Fruit fly (Drosophila melanogaster) whole organism, prepupa: ENCODE measurements around the gene Obp99d.

Experiments
- Blimp-1 ChIP-seq: fragments of 200-800 bp; sonication (Bioruptor generic); optimal IDR thresholded peaks from 3 replicates; lab custom pipeline; 2017; ENCODE audit warnings: missing biosample characterization, missing genetic modification characterization, mild to moderate bottlenecking, moderate library complexity, missing genetic modification reagents
- CG11294 ChIP-seq: fragments of 200-800 bp; sonication (Bioruptor generic); IDR thresholded peaks from 2 replicates; pipeline ENCODE4 v1.3.6; 2022; ENCODE audit warnings: missing biosample characterization, missing genetic modification characterization
- CG11762 ChIP-seq: fragments of 200-800 bp; sonication (Bioruptor generic); optimal IDR thresholded peaks from 3 replicates; lab custom pipeline; 2016; ENCODE audit warnings: missing biosample characterization, missing genetic modification characterization; ENCODE audit not compliant: insufficient read depth
- CG34406 ChIP-seq: fragments of 200-800 bp; sonication (Bioruptor generic); optimal IDR thresholded peaks from 3 replicates; lab custom pipeline; 2016; ENCODE audit warnings: missing biosample characterization, missing genetic modification characterization
- CG3919 ChIP-seq: fragments of 200-800 bp; sonication (Bioruptor generic); optimal IDR thresholded peaks from 3 replicates; lab custom pipeline; 2016; ENCODE audit warnings: missing biosample characterization, missing genetic modification characterization
- CG6163 ChIP-seq: fragments of 200-800 bp; sonication (Bioruptor generic); IDR thresholded peaks from 3 replicates; pipeline ENCODE4 v1.3.6; 2022; ENCODE audit warnings: missing biosample characterization, missing genetic modification characterization
- CG6792 ChIP-seq: fragments of 200-800 bp; sonication (Bioruptor generic); optimal IDR thresholded peaks from 3 replicates; lab custom pipeline; 2016; ENCODE audit warnings: missing biosample characterization, missing genetic modification characterization
- CG6808 ChIP-seq: fragments of 200-800 bp; sonication (Bioruptor generic); optimal IDR thresholded peaks from 3 replicates; lab custom pipeline; 2017; ENCODE audit warnings: missing biosample characterization, missing genetic modification characterization, mild to moderate bottlenecking, moderate library complexity, missing genetic modification reagents
- CG8632 ChIP-seq: fragments of 200-800 bp; sonication (Bioruptor generic); optimal IDR thresholded peaks from 3 replicates; lab custom pipeline; 2016; ENCODE audit warnings: missing biosample characterization, missing genetic modification characterization
- Hr39 ChIP-seq: fragments of 200-800 bp; sonication (Bioruptor generic); optimal IDR thresholded peaks from 2 replicates; lab custom pipeline; 2016; ENCODE audit warnings: missing biosample characterization, missing genetic modification characterization
- Lpt ChIP-seq: fragments of 200-800 bp; sonication (Bioruptor generic); optimal IDR thresholded peaks from 3 replicates; lab custom pipeline; 2016; ENCODE audit warnings: missing biosample characterization, missing genetic modification characterization
- Met ChIP-seq: fragments of 200-800 bp; sonication (Bioruptor generic); optimal IDR thresholded peaks from 3 replicates; lab custom pipeline; 2016; ENCODE audit warnings: missing biosample characterization, missing genetic modification characterization
- OdsH ChIP-seq: fragments of 200-800 bp; sonication (Bioruptor generic); optimal IDR thresholded peaks from 3 replicates; lab custom pipeline; 2016; ENCODE audit warnings: missing biosample characterization, missing genetic modification characterization
- Smox ChIP-seq: fragments of 200-800 bp; sonication (Bioruptor generic); optimal IDR thresholded peaks from 3 replicates; lab custom pipeline; 2016; ENCODE audit warnings: missing biosample characterization, missing genetic modification characterization
- Sox102F ChIP-seq: fragments of 200-800 bp; sonication (Bioruptor generic); optimal IDR thresholded peaks from 2 replicates; lab custom pipeline; 2016; ENCODE audit warnings: missing biosample characterization, mild to moderate bottlenecking, missing genetic modification characterization
- Sox14 ChIP-seq: fragments of 200-800 bp; sonication (Bioruptor generic); optimal IDR thresholded peaks from 3 replicates; lab custom pipeline; 2016; ENCODE audit warnings: missing biosample characterization, missing genetic modification characterization
- Sox15 ChIP-seq: fragments of 200-800 bp; sonication (Bioruptor generic); optimal IDR thresholded peaks from 3 replicates; lab custom pipeline; 2016; ENCODE audit warnings: missing biosample characterization, missing genetic modification characterization
- cyc ChIP-seq: fragments of 200-800 bp; sonication (Bioruptor generic); optimal IDR thresholded peaks from 3 replicates; lab custom pipeline; 2016; ENCODE audit warnings: missing biosample characterization, missing genetic modification characterization
- dac ChIP-seq: fragments of 200-800 bp; sonication (Bioruptor generic); optimal IDR thresholded peaks from 2 replicates; lab custom pipeline; 2017; ENCODE audit warnings: missing biosample characterization, mild to moderate bottlenecking, missing genetic modification characterization
- dsx ChIP-seq: fragments of 200-800 bp; optimal IDR thresholded peaks from 3 replicates; lab custom pipeline; 2019; ENCODE audit warnings: missing biosample characterization, mild to moderate bottlenecking, missing genetic modification characterization, moderate library complexity; ENCODE audit not compliant: poor library complexity, severe bottlenecking
- eg ChIP-seq: fragments of 200-800 bp; sonication (Bioruptor generic); IDR thresholded peaks from 3 replicates; pipeline ENCODE4 v1.3.6; 2022; ENCODE audit warnings: missing biosample characterization, missing genetic modification characterization
- esn ChIP-seq: fragments of 200-800 bp; sonication (Bioruptor generic); optimal IDR thresholded peaks from 2 replicates; lab custom pipeline; 2016; ENCODE audit warnings: missing biosample characterization, mild to moderate bottlenecking, missing genetic modification characterization, moderate library complexity
- fd59A ChIP-seq: fragments of 200-800 bp; sonication (Bioruptor generic); optimal IDR thresholded peaks from 2 replicates; lab custom pipeline; 2017; ENCODE audit warnings: missing biosample characterization, mild to moderate bottlenecking, missing genetic modification characterization, missing genetic modification reagents
- fd85E ChIP-seq: fragments of 200-800 bp; sonication (Bioruptor generic); optimal IDR thresholded peaks from 3 replicates; lab custom pipeline; 2016; ENCODE audit warnings: missing biosample characterization, missing genetic modification characterization
- lz ChIP-seq: fragments of 200-800 bp; sonication (Bioruptor generic); optimal IDR thresholded peaks from 3 replicates; lab custom pipeline; 2016; ENCODE audit warnings: missing biosample characterization, missing genetic modification characterization
- pdm3 ChIP-seq: fragments of 200-800 bp; sonication (Bioruptor generic); optimal IDR thresholded peaks from 3 replicates; lab custom pipeline; 2016; ENCODE audit warnings: missing biosample characterization, missing genetic modification characterization
- spab ChIP-seq: fragments of 200-800 bp; sonication (Bioruptor generic); optimal IDR thresholded peaks from 2 replicates; lab custom pipeline; 2017; ENCODE audit warnings: missing biosample characterization, mild to moderate bottlenecking, missing genetic modification characterization, missing genetic modification reagents
- ss ChIP-seq, 2 experiments: fragments of 200-800 bp; sonication (Bioruptor generic); optimal IDR thresholded peaks; 2 replicates in 1 of 2; 3 replicates in 1 of 2; lab custom pipeline; 2017 to 2018; ENCODE audit warnings: mild to moderate bottlenecking in 2 of 2, missing biosample characterization in 2 of 2, missing genetic modification characterization in 2 of 2, moderate library complexity in 1 of 2

The Obp99d gene

dm6 chr3R:29690539-29690852, 23.8 kb upstream of the Obp99d start (continued):
- no peak for TF ChIP-seq Lpt (GFP tag; lab: Kevin White, UChicago)
- TF ChIP-seq esn (GFP tag; lab: Kevin White, UChicago), result peak; percentile 48
- peak; percentile 16 for TF ChIP-seq Sox15 (GFP tag; lab: Kevin White, UChicago)
- no peak for TF ChIP-seq CG6792 (GFP tag; lab: Kevin White, UChicago)
- TF ChIP-seq fd85E (GFP tag; lab: Kevin White, UChicago), result no peak
- TF ChIP-seq cyc, result peak; percentile 30
- peak; percentile 31 for TF ChIP-seq lz

dm6 chr3R:29690960-29691527, 23.3 kb upstream of the Obp99d start:
- TF ChIP-seq Hr39 (GFP tag; lab: Kevin White, UChicago) (no peak), dsx (GFP tag; lab: Kevin White, UChicago) (peak; percentile 100), CG6163 (GFP tag; lab: Robert Waterston, UW) (0 out of 3 replicates have a peak, but pooled peaks have one; percentile 5), eg (GFP tag; lab: Robert Waterston, UW) (0 out of 3 replicates have a peak, but pooled peaks have one; percentile 19), spab (GFP tag; lab: Kevin White, UChicago) (no peak), Lpt (GFP tag; lab: Kevin White, UChicago) (no peak)

- TF ChIP-seq CG8632, result no peak
- TF ChIP-seq dsx (GFP tag; lab: Kevin White, UChicago), result peak; percentile 43
- TF ChIP-seq eg (GFP tag; lab: Robert Waterston, UW), result 0 out of 3 replicates have a peak, but pooled peaks have one; percentile 20
- TF ChIP-seq Sox14 (GFP tag; lab: Kevin White, UChicago), result peak; percentile 29
- TF ChIP-seq Smox (GFP tag; lab: Kevin White, UChicago), result no peak
Observed at dm6 chr3R:29692009-29692641, 22.2 kb upstream of the Obp99d start, which contains the start of gene dmrt99B. Gene dmrt99B, plus strand, starts transcription at chr3R:29692591.

- TF ChIP-seq OdsH, result no peak
- no peak for TF ChIP-seq lz
- no peak for TF ChIP-seq dsx (GFP tag; lab: Kevin White, UChicago)
- no peak for TF ChIP-seq fd59A
- TF ChIP-seq, all 60 proteins: peak for 0
Observed at dm6 chr3R:29695744-29696143, 18.6 kb upstream of the Obp99d start.

dm6 chr3R:29696359-29696758, 17.9 kb upstream of the Obp99d start:
- TF ChIP-seq ss (GFP tag; optimal IDR thresholded peaks at IDR 0.05; lab: Kevin White, UChicago) (no peak), Met (GFP tag; lab: Kevin White, UChicago) (no peak), Hr39 (GFP tag; lab: Kevin White, UChicago) (peak; percentile 8), pdm3 (GFP tag; lab: Kevin White, UChicago) (no peak)

dm6 chr3R:29697841-29698240, 16.5 kb upstream of the Obp99d start:
- no peak for TF ChIP-seq Blimp-1
- no peak for TF ChIP-seq Lpt (GFP tag; lab: Kevin White, UChicago)
- no peak for TF ChIP-seq Sox14 (GFP tag; lab: Kevin White, UChicago)
- no peak for TF ChIP-seq CG3919 (GFP tag; lab: Kevin White, UChicago)
- TF ChIP-seq Met (GFP tag; lab: Kevin White, UChicago), result no peak
- no peak for TF ChIP-seq dac (GFP tag; lab: Kevin White, UChicago)
- TF ChIP-seq CG11294 (GFP tag; lab: Robert Waterston, UW), result no peak
- no peak for TF ChIP-seq Smox (GFP tag; lab: Kevin White, UChicago)
- TF ChIP-seq CG6808 (GFP tag; lab: Kevin White, UChicago), result no peak
- no peak for TF ChIP-seq OdsH
- no peak for TF ChIP-seq CG34406 (GFP tag; lab: Kevin White, UChicago)
- TF ChIP-seq Sox102F (GFP tag; lab: Kevin White, UChicago), result no peak
- no peak for TF ChIP-seq CG11762 (GFP tag; lab: Kevin White, UChicago)
- no peak for TF ChIP-seq spab (GFP tag; lab: Kevin White, UChicago)
- no peak for TF ChIP-seq ss (GFP tag; optimal IDR thresholded peaks at IDR 0.05; lab: Kevin White, UChicago)
